Worm (Caenorhabditis elegans) whole organism, L3 larva: ENCODE measurements around the gene C10B5.3.

Experiments used
- R02D3.7 ChIP-seq: fragments of 150-350 bp; optimal IDR thresholded peaks from 2 replicates; lab custom pipeline; 2014; ENCODE audit warnings: missing biosample characterization, missing genetic modification characterization
- ZK546.5 ChIP-seq: sonication (generic microtip); optimal IDR thresholded peaks from 2 replicates; lab custom pipeline; 2017; ENCODE audit warnings: missing biosample characterization, missing genetic modification characterization
- aly-2 ChIP-seq: fragments of 150-350 bp; optimal IDR thresholded peaks from 2 replicates; lab custom pipeline; 2014; ENCODE audit warnings: missing biosample characterization, missing genetic modification characterization
- ama-1 ChIP-seq: fragments of 150-350 bp; optimal IDR thresholded peaks from 2 replicates; lab custom pipeline; 2018
- ceh-16 ChIP-seq: sonication (generic microtip); optimal IDR thresholded peaks from 2 replicates; lab custom pipeline; 2017; ENCODE audit warnings: missing biosample characterization, missing genetic modification characterization
- ceh-28 ChIP-seq: fragments of 150-350 bp; optimal IDR thresholded peaks from 2 replicates; lab custom pipeline; 2014; ENCODE audit warnings: missing biosample characterization, missing genetic modification reagents, missing genetic modification characterization
- ceh-82 ChIP-seq: fragments of 150-350 bp; optimal IDR thresholded peaks from 2 replicates; lab custom pipeline; 2014; ENCODE audit warnings: missing biosample characterization, missing genetic modification characterization
- ceh-9 ChIP-seq: sonication (generic microtip); optimal IDR thresholded peaks from 2 replicates; lab custom pipeline; 2018; ENCODE audit warnings: missing biosample characterization, missing genetic modification characterization
- daf-12 ChIP-seq: fragments of 150-350 bp; optimal IDR thresholded peaks from 2 replicates; lab custom pipeline; 2014; ENCODE audit warnings: missing biosample characterization, missing genetic modification reagents, missing genetic modification characterization
- egl-27 ChIP-seq: sonication (generic microtip); optimal IDR thresholded peaks from 4 replicates; lab custom pipeline; 2017; ENCODE audit warnings: missing biosample characterization, missing genetic modification reagents, missing genetic modification characterization
- egl-5 ChIP-seq: fragments of 150-350 bp; optimal IDR thresholded peaks from 2 replicates; lab custom pipeline; 2017; ENCODE audit warnings: missing biosample characterization, missing genetic modification reagents, missing genetic modification characterization, inconsistent platforms
- elt-1 ChIP-seq: fragments of 150-350 bp; optimal IDR thresholded peaks from 2 replicates; lab custom pipeline; 2014; ENCODE audit warnings: missing biosample characterization, missing genetic modification characterization
- elt-2 ChIP-seq: sonication (generic microtip); optimal IDR thresholded peaks from 2 replicates; lab custom pipeline; 2016; ENCODE audit warnings: missing genetic modification reagents, mild to moderate bottlenecking, missing genetic modification characterization, missing compliant biosample characterization
- elt-3 ChIP-seq, 3 experiments: fragments of 150-350 bp in 1 of 3; sonication (generic microtip) in 2 of 3; optimal IDR thresholded peaks; 2 replicates in 2 of 3; 4 replicates in 1 of 3; lab custom pipeline; 2014 to 2017; ENCODE audit warnings: missing biosample characterization in 3 of 3, missing genetic modification characterization in 3 of 3
- eor-1 ChIP-seq, 2 experiments: fragments of 150-350 bp; optimal IDR thresholded peaks; 2 replicates each; lab custom pipeline; 2014 to 2018; ENCODE audit warnings: missing biosample characterization in 2 of 2, missing genetic modification characterization in 2 of 2
- fkh-10 ChIP-seq: sonication (generic microtip); optimal IDR thresholded peaks from 2 replicates; lab custom pipeline; 2017; ENCODE audit warnings: missing biosample characterization, missing genetic modification reagents, missing genetic modification characterization
- fkh-2 ChIP-seq: fragments of 150-350 bp; optimal IDR thresholded peaks from 2 replicates; lab custom pipeline; 2014; ENCODE audit warnings: missing biosample characterization, missing genetic modification reagents, missing genetic modification characterization
- fos-1 ChIP-seq: fragments of 150-350 bp; optimal IDR thresholded peaks from 2 replicates; lab custom pipeline; 2014; ENCODE audit warnings: missing biosample characterization, missing genetic modification characterization
- hmg-11 ChIP-seq: sonication (generic microtip); optimal IDR thresholded peaks from 2 replicates; lab custom pipeline; 2016; ENCODE audit warnings: missing genetic modification characterization, missing compliant biosample characterization
- jun-1 ChIP-seq: fragments of 150-350 bp; optimal IDR thresholded peaks from 2 replicates; lab custom pipeline; 2014; ENCODE audit warnings: missing biosample characterization, missing genetic modification reagents, missing genetic modification characterization
- lin-15B ChIP-seq: fragments of 150-350 bp; optimal IDR thresholded peaks from 2 replicates; lab custom pipeline; 2014; ENCODE audit warnings: missing biosample characterization, missing genetic modification characterization
- lin-39 ChIP-seq: fragments of 150-350 bp; optimal IDR thresholded peaks from 2 replicates; lab custom pipeline; 2018; ENCODE audit warnings: missing biosample characterization, missing genetic modification reagents, missing genetic modification characterization
- lsy-12 ChIP-seq: sonication (generic microtip); optimal IDR thresholded peaks from 2 replicates; lab custom pipeline; 2016; ENCODE audit warnings: mild to moderate bottlenecking, missing genetic modification characterization, missing compliant biosample characterization
- mdl-1 ChIP-seq: fragments of 150-350 bp; optimal IDR thresholded peaks from 2 replicates; lab custom pipeline; 2014; ENCODE audit warnings: missing biosample characterization, missing genetic modification characterization
- mml-1 ChIP-seq: fragments of 150-350 bp; sonication (generic microtip); optimal IDR thresholded peaks from 3 replicates; lab custom pipeline; 2014; ENCODE audit warnings: missing biosample characterization, missing genetic modification characterization
- nfya-1 ChIP-seq: sonication (generic microtip); optimal IDR thresholded peaks from 2 replicates; lab custom pipeline; 2017; ENCODE audit warnings: missing genetic modification characterization, mild to moderate bottlenecking, missing compliant biosample characterization, antibody characterized with exemption, moderate library complexity; ENCODE audit not compliant: insufficient read depth
- nhr-11 ChIP-seq: fragments of 150-350 bp; optimal IDR thresholded peaks from 2 replicates; lab custom pipeline; 2014; ENCODE audit warnings: missing biosample characterization, missing genetic modification characterization
- nhr-12 ChIP-seq: fragments of 150-350 bp; optimal IDR thresholded peaks from 2 replicates; lab custom pipeline; 2014; ENCODE audit warnings: missing biosample characterization, missing genetic modification characterization
- nhr-23 ChIP-seq: fragments of 150-350 bp; optimal IDR thresholded peaks from 2 replicates; lab custom pipeline; 2014; ENCODE audit warnings: missing biosample characterization, missing genetic modification reagents, missing genetic modification characterization
- nhr-237 ChIP-seq: fragments of 150-350 bp; optimal IDR thresholded peaks from 2 replicates; lab custom pipeline; 2014; ENCODE audit warnings: missing biosample characterization, missing genetic modification characterization
- nhr-25 ChIP-seq: sonication (generic microtip); optimal IDR thresholded peaks from 2 replicates; lab custom pipeline; 2017; ENCODE audit warnings: missing biosample characterization, missing genetic modification characterization
- nhr-28 ChIP-seq: fragments of 150-350 bp; optimal IDR thresholded peaks from 2 replicates; lab custom pipeline; 2014; ENCODE audit warnings: missing biosample characterization, missing genetic modification characterization
- nhr-43 ChIP-seq: sonication (generic microtip); optimal IDR thresholded peaks from 2 replicates; lab custom pipeline; 2016; ENCODE audit warnings: mild to moderate bottlenecking, missing genetic modification characterization, missing compliant biosample characterization; ENCODE audit not compliant: poor library complexity, severe bottlenecking
- nhr-67 ChIP-seq: fragments of 150-350 bp; optimal IDR thresholded peaks from 2 replicates; lab custom pipeline; 2014; ENCODE audit warnings: missing biosample characterization, missing genetic modification characterization
- nhr-76 ChIP-seq: fragments of 150-350 bp; sonication (generic microtip); optimal IDR thresholded peaks from 5 replicates; lab custom pipeline; 2014; ENCODE audit warnings: missing biosample characterization, missing genetic modification characterization
- nhr-77 ChIP-seq: fragments of 150-350 bp; optimal IDR thresholded peaks from 2 replicates; lab custom pipeline; 2014; ENCODE audit warnings: missing biosample characterization, missing genetic modification characterization
- pha-4 ChIP-seq: fragments of 150-350 bp; optimal IDR thresholded peaks from 2 replicates; lab custom pipeline; 2014; ENCODE audit warnings: missing biosample characterization, missing genetic modification reagents, missing genetic modification characterization
- pqm-1 ChIP-seq: fragments of 150-350 bp; optimal IDR thresholded peaks from 2 replicates; lab custom pipeline; 2017; ENCODE audit warnings: missing biosample characterization, missing genetic modification characterization, inconsistent platforms
- sea-2 ChIP-seq: fragments of 150-350 bp; sonication (generic microtip); optimal IDR thresholded peaks from 4 replicates; lab custom pipeline; 2014; ENCODE audit warnings: missing biosample characterization, missing genetic modification reagents, missing genetic modification characterization
- skn-1 ChIP-seq: fragments of 150-350 bp; optimal IDR thresholded peaks from 2 replicates; lab custom pipeline; 2014; ENCODE audit warnings: missing biosample characterization, missing genetic modification characterization
- snpc-4 ChIP-seq: fragments of 150-350 bp; optimal IDR thresholded peaks from 2 replicates; lab custom pipeline; 2014; ENCODE audit warnings: missing biosample characterization, missing genetic modification characterization
- tbx-2 ChIP-seq: sonication (generic microtip); optimal IDR thresholded peaks from 2 replicates; lab custom pipeline; 2016; ENCODE audit warnings: mild to moderate bottlenecking, missing genetic modification characterization, missing compliant biosample characterization
- unc-39 ChIP-seq: sonication (generic microtip); optimal IDR thresholded peaks from 4 replicates; lab custom pipeline; 2017; ENCODE audit warnings: missing biosample characterization, missing genetic modification characterization
- unc-62 ChIP-seq: fragments of 150-350 bp; sonication (generic microtip); optimal IDR thresholded peaks from 4 replicates; lab custom pipeline; 2014; ENCODE audit warnings: missing biosample characterization, missing genetic modification reagents, missing genetic modification characterization
- zag-1 ChIP-seq: fragments of 150-350 bp; optimal IDR thresholded peaks from 2 replicates; lab custom pipeline; 2014; ENCODE audit warnings: missing biosample characterization, missing genetic modification characterization
- ztf-11 ChIP-seq: fragments of 150-350 bp; optimal IDR thresholded peaks from 2 replicates; lab custom pipeline; 2014; ENCODE audit warnings: missing biosample characterization, missing genetic modification characterization
- ztf-4 ChIP-seq: fragments of 150-350 bp; optimal IDR thresholded peaks from 2 replicates; lab custom pipeline; 2014; ENCODE audit warnings: missing biosample characterization, missing genetic modification characterization

Gene C10B5.3

DNA sequence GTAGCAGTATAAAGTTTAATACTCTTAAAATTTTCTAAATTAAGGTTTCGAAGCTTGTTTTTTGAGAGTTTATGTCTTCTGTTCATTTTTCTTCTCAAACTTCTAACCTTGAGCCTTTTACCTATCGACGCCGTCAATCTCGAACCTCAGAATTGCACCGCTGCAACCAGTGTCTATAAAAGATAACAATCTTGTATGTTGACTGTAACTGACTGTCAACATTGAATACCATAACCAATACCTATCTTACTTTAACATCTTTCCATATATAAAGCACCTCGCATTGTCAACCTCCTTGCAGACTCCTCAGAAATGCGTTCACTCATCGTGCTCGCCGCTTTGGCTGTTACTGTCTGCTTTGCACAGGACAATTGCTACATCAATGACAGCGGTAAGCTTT, 30.8 kb upstream of the C10B5.3 start, which contains the start of gene grd-5:
Gene grd-5, plus strand, starts transcription at position 295 of the 400 bp plus-strand sequence.
- no peak for TF ChIP-seq ztf-4 (tag; lab: Kevin White, UChicago)
- TF ChIP-seq nhr-43 (tag; lab: Kevin White, UChicago): peak; percentile 17
- TF ChIP-seq lsy-12: no peak
- peak; percentile 83 for TF ChIP-seq elt-1 (tag; lab: Kevin White, UChicago)
- peak; percentile 27 for TF ChIP-seq nhr-25 (tag; lab: Kevin White, UChicago)
- TF ChIP-seq eor-1 (tag; optimal IDR thresholded peaks at IDR 0.05; lab: Kevin White, UChicago): no peak

DNA sequence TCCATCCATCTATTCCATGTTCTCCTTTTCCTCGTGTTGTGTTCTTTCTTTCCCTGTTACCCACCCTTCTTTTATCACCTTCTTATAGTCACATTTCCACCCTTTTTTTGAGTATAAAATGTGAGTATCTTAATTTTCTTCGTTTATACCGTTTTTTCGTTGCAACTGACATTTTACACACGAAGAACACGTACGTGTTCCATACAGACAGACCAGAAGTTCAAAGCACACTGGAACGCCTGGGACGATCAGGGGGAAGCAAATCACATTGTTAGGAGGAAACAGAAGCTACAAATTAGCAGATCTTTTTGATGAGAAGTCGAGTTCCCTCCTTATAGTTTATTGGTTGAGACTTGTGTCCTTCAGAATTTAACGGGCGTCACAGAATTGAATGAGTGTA, 27.7 kb upstream of the C10B5.3 start:
- TF ChIP-seq nhr-25 (tag; lab: Kevin White, UChicago): peak; percentile 33
- no peak for TF ChIP-seq fkh-2 (tag; lab: Kevin White, UChicago)
- TF ChIP-seq nhr-76 (tag; lab: Kevin White, UChicago): no peak
- no peak for TF ChIP-seq nhr-43 (tag; lab: Kevin White, UChicago)
- TF ChIP-seq aly-2 (tag; lab: Kevin White, UChicago): peak; percentile 8
- TF ChIP-seq, all 47 proteins: peak for 2

DNA sequence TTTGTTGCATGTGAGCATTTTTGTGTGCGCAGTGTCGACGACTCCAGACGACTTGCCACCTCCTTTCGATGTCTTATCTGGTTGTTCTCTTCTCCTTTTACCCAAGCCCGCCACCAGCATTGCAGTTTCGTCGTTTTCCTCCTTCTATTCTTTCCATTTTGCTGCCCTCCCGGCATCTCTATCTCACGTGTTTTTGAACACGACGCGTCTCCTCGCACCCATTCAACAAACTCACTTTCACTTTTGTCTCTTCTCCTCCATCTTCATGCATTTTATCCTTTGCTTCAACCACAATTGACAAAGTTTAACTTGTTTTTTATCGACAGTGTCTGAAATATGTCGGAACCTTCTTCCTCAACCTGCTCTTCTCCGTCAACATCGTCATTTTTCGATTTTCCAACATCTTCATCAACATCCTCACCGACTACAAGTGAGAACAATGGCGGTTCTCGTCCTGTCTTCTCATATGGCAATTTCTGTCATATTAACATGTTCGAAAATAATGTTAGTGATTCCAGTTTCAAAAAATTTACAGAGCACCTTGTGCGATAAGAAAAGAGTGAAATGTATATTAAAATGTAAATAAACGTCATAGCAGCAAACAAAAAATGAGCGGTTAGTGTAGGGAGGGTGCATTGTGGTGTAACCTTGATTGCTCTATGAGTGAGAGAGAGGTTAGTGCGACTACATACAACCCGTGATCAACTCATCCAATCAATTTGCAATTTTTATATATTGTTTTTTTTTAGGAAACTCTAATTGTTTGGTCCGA, 22.8 kb upstream of the C10B5.3 start, which contains the start of gene fip-4:
Gene fip-4, minus strand, starts transcription at position 636 of the 772 bp plus-strand sequence.
- TF ChIP-seq ceh-82 (no peak), daf-12 (tag; lab: Kevin White, UChicago) (no peak), aly-2 (tag; lab: Kevin White, UChicago) (no peak), nhr-77 (tag; lab: Kevin White, UChicago) (no peak), nhr-67 (no peak), elt-2 (peak; percentile 73), lin-15B (tag; lab: Kevin White, UChicago) (no peak), nhr-11 (tag; lab: Kevin White, UChicago) (no peak), nfya-1 (tag; lab: Kevin White, UChicago) (peak; percentile 12), elt-3 (tag; optimal IDR thresholded peaks at IDR 0.05; lab: Kevin White, UChicago) (no peak), fos-1 (tag; lab: Kevin White, UChicago) (no peak), ceh-28 (tag; lab: Kevin White, UChicago) (no peak), snpc-4 (tag; lab: Kevin White, UChicago) (peak; percentile 18), nhr-23 (tag; lab: Kevin White, UChicago) (peak; percentile 60), unc-62 (GFP tag; lab: Kevin White, UChicago) (no peak), ztf-4 (tag; lab: Kevin White, UChicago) (no peak), mdl-1 (tag; lab: Kevin White, UChicago) (no peak), ZK546.5 (tag; lab: Kevin White, UChicago) (no peak), zag-1 (tag; lab: Kevin White, UChicago) (no peak), elt-1 (tag; lab: Kevin White, UChicago) (no peak), nhr-25 (tag; lab: Kevin White, UChicago) (peak; percentile 91), hmg-11 (tag; lab: Kevin White, UChicago) (no peak), nhr-237 (tag; lab: Kevin White, UChicago) (no peak), sea-2 (GFP tag; lab: Kevin White, UChicago) (no peak), fkh-10 (GFP tag; lab: Kevin White, UChicago) (no peak), ceh-9 (tag; lab: Kevin White, UChicago) (no peak), nhr-28 (no peak), R02D3.7 (tag; lab: Kevin White, UChicago) (no peak), tbx-2 (tag; lab: Kevin White, UChicago) (no peak), nhr-12 (no peak), egl-5 (tag; lab: Kevin White, UChicago) (peak; percentile 45), eor-1 (tag; optimal IDR thresholded peaks at IDR 0.05; lab: Kevin White, UChicago) (no peak), ztf-11 (tag; lab: Kevin White, UChicago) (no peak), egl-27 (tag; lab: Kevin White, UChicago) (no peak), pqm-1 (tag; lab: Kevin White, UChicago) (peak; percentile 76), nhr-76 (tag; lab: Kevin White, UChicago) (no peak), pha-4 (tag; lab: Kevin White, UChicago) (peak; percentile 99), fkh-2 (tag; lab: Kevin White, UChicago) (no peak), ceh-16 (tag; lab: Kevin White, UChicago) (no peak), ama-1 (lab: Kevin White, UChicago) (no peak), unc-39 (no peak), mml-1 (tag; lab: Kevin White, UChicago) (peak; percentile 38), jun-1 (peak; percentile 27), skn-1 (tag; lab: Kevin White, UChicago) (no peak), lin-39 (tag; lab: Kevin White, UChicago) (no peak), lsy-12 (peak; percentile 9), nhr-43 (tag; lab: Kevin White, UChicago) (no peak)
